Worm (Caenorhabditis elegans): Measurements from ENCODE around the gene Y49F6B.20.

The Y49F6B.20 gene

ce11 chrII:3502520-3503323 is 32.3 kb upstream of the Y49F6B.20 start, which contains the start of the genes col-71 and Y49F6B.2 (continued):
- TF ChIP-seq dpl-1 (GFP tag; optimal IDR thresholded peaks at IDR 0.05) (no peak), ztf-3 (GFP tag; optimal IDR thresholded peaks at IDR 0.05) (no peak), athp-1 (tag; optimal IDR thresholded peaks at IDR 0.05) (peak; percentile 58), B0336.3 (GFP tag; IDR thresholded peaks at IDR 0.05) (no peak; the same call in 1 of the 2 replicates), tbp1 (GFP tag; optimal IDR thresholded peaks at IDR 0.05) (peak; percentile 49), attf-3 (GFP tag; conservative IDR thresholded peaks at IDR 0.05) (peak; percentile 69), atf-7 (tag; optimal IDR thresholded peaks at IDR 0.05) (no peak), akir-1 (GFP tag; optimal IDR thresholded peaks at IDR 0.05) (no peak), ccch-3 (GFP tag; optimal IDR thresholded peaks at IDR 0.05) (no peak), tbx-9 (tag; optimal IDR thresholded peaks at IDR 0.05; ENCODE audit: borderline replicate concordance) (no peak), gei-17 (GFP tag; optimal IDR thresholded peaks at IDR 0.05) (no peak), egl-44 (GFP tag; IDR thresholded peaks at IDR 0.05) (no peak), zim-3 (tag; optimal IDR thresholded peaks at IDR 0.05) (no peak), ceh-58 (GFP tag; IDR thresholded peaks at IDR 0.05) (no peak), F22D6.2 (tag; optimal IDR thresholded peaks at IDR 0.05) (peak; percentile 26), sptf-2 (GFP tag; optimal IDR thresholded peaks at IDR 0.05) (no peak), ceh-100 (GFP tag; IDR thresholded peaks at IDR 0.05) (peak; percentile 39), nhr-120 (GFP tag; IDR thresholded peaks at IDR 0.05) (no peak), Y56A3A.18 (GFP tag; IDR thresholded peaks at IDR 0.05) (no peak), ZK185.1 (tag; optimal IDR thresholded peaks at IDR 0.05; ENCODE audit: poor library complexity, severe bottlenecking) (no peak), Y53F4B.3 (GFP tag; IDR thresholded peaks at IDR 0.05) (no peak), lsl-1 (GFP tag; optimal IDR thresholded peaks at IDR 0.05) (peak; percentile 46), nfya-2 (GFP tag; IDR thresholded peaks at IDR 0.05) (no peak), mcd-1 (GFP tag; IDR thresholded peaks at IDR 0.05) (peak; percentile 98), B0019.2 (GFP tag; conservative IDR thresholded peaks at IDR 0.05) (no peak), efl-1 (GFP tag; optimal IDR thresholded peaks at IDR 0.05) (peak; percentile 27), ztf-28 (GFP tag; IDR thresholded peaks at IDR 0.05) (peak; percentile 53; the same call in 1 of the 2 replicates), nhr-80 (tag; optimal IDR thresholded peaks at IDR 0.05) (peak; percentile 21), aptf-2 (GFP tag; conservative IDR thresholded peaks at IDR 0.05) (0 out of 2 replicates have a peak, but pooled peaks have one; percentile 22), snpc-3.4 (tag; optimal IDR thresholded peaks at IDR 0.05) (no peak), lin-40 (tag; optimal IDR thresholded peaks at IDR 0.05) (peak; percentile 48), lin-35 (GFP tag; optimal IDR thresholded peaks at IDR 0.05) (peak in 2 of 3 experiments; percentile 21 to 67), pbrm-1 (GFP tag; IDR thresholded peaks at IDR 0.05) (peak; percentile 58; the same call in 1 of the 2 replicates), F49E8.2 (tag; optimal IDR thresholded peaks at IDR 0.05; ENCODE audit: insufficient read depth) (no peak), chd-7 (tag; optimal IDR thresholded peaks at IDR 0.05) (no peak), sea-2 (GFP tag; IDR thresholded peaks at IDR 0.05) (no peak), bed-1 (GFP tag; IDR thresholded peaks at IDR 0.05) (no peak), ceh-91 (GFP tag; IDR thresholded peaks at IDR 0.05) (peak; percentile 55), ets-4 (GFP tag; optimal IDR thresholded peaks at IDR 0.05) (no peak), F52B5.7 (tag; optimal IDR thresholded peaks at IDR 0.05) (no peak), snpc-4 (GFP tag; optimal IDR thresholded peaks at IDR 0.05) (no peak), snpc-4 (tag; optimal IDR thresholded peaks at IDR 0.05) (peak in 2 of 4 experiments; percentile 19 to 34), aptf-3 (GFP tag; IDR thresholded peaks at IDR 0.05) (no peak), mel-28 (tag; optimal IDR thresholded peaks at IDR 0.05; ENCODE audit: borderline replicate concordance) (no peak), unc-130 (GFP tag; optimal IDR thresholded peaks at IDR 0.05) (peak; percentile 20), nfyb-1 (GFP tag; IDR thresholded peaks at IDR 0.05) (no peak), hlh-26 (GFP tag; conservative IDR thresholded peaks at IDR 0.05) (no peak), attf-5 (GFP tag; optimal IDR thresholded peaks at IDR 0.05) (peak; percentile 58)
